Worm (Caenorhabditis elegans): ENCODE measurements around the gene F45G2.9.

The F45G2.9 gene

DNA sequence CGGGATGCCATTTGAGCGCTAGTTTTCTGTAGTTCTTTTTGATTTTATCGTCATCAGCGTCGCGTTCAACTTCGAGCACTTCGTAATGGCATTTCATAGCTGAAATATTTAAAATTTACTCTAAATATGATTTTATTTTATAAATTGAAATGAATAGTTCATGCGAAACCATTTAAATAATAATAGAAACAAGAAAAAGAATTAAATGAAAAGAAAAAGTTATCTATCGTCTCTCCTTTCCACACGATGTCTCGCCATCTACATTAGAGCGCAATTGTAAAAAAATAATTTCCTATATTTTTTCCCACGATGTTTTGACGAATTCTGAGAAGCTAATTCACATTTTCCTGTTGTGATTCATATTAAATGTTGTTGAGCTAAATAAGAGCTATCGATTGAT is 43.5 kb downstream of the F45G2.9 start, which contains the start of gene dnj-17:
TSS of gene dnj-17 (minus strand) at position 101 of the 400 bp plus-strand sequence.
- no peak for TF ChIP-seq nhr-77 (tag; optimal IDR thresholded peaks at IDR 0.05)

DNA sequence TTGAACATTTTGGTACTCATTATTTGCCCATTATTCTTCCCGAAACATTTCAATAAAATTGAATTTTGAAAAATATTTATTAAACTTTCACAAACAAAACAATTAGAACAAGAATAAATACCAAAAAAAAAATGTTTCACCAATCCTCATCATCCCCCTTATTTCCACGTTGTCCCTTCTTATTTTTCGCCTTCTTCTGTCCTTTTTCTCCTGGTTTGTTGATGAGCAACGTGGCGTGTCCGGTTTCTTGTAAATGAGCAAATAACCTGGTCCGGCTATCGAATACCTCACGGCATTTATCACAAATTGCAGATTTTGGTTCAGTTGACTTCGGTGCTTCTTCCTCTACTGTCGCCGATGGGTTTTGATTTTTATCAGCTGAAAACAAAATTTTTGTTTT is 46.0 kb downstream of the F45G2.9 start:
- TF ChIP-seq gmeb-1 (tag; optimal IDR thresholded peaks at IDR 0.05) (no peak), sma-3 (GFP tag; optimal IDR thresholded peaks at IDR 0.05) (no peak), nhr-11 (tag; optimal IDR thresholded peaks at IDR 0.05) (no peak), nhr-237 (tag; optimal IDR thresholded peaks at IDR 0.05) (no peak), ceh-16 (tag; optimal IDR thresholded peaks at IDR 0.05) (no peak), nhr-129 (tag; optimal IDR thresholded peaks at IDR 0.05) (no peak), dmd-4 (tag; optimal IDR thresholded peaks at IDR 0.05) (no peak), lsy-2 (tag; optimal IDR thresholded peaks at IDR 0.05) (no peak), Y55F3AM.14 (GFP tag; optimal IDR thresholded peaks at IDR 0.05) (no peak), mdl-1 (tag; optimal IDR thresholded peaks at IDR 0.05) (no peak), ztf-11 (tag; optimal IDR thresholded peaks at IDR 0.05) (no peak), nhr-23 (tag; optimal IDR thresholded peaks at IDR 0.05) (no peak), ceh-82 (tag; optimal IDR thresholded peaks at IDR 0.05) (no peak), zag-1 (tag; optimal IDR thresholded peaks at IDR 0.05) (no peak), crh-2 (tag; optimal IDR thresholded peaks at IDR 0.05) (no peak), lin-11 (tag; optimal IDR thresholded peaks at IDR 0.05) (no peak), R02D3.7 (tag; optimal IDR thresholded peaks at IDR 0.05) (no peak), aly-2 (tag; optimal IDR thresholded peaks at IDR 0.05) (no peak)

DNA sequence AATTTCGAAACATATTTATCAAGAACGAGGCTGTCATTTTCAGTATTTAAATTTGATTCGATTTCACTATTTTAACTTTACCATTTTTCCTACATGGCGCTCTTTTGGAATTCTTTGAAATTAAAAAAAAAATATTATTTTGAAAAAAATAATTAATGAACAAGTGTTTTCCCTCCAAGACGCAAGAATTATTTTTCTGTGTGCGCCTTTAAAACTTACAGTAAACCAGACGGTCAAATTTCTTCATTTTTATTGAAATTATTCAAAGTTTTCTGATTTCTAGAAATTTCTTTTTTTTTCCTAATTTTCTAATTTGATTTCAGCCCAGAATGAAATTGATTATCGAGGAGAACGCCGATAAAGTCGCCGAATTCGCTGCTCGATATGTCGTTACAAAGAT is 47.7 kb downstream of the F45G2.9 start, which contains the start of gene T03F6.3:
TSS of gene T03F6.3 (plus strand) at position 318 of the 400 bp plus-strand sequence.
- TF ChIP-seq ceh-82 (tag; optimal IDR thresholded peaks at IDR 0.05) (no peak), gmeb-1 (tag; optimal IDR thresholded peaks at IDR 0.05) (no peak), skn-1 (tag; optimal IDR thresholded peaks at IDR 0.05) (no peak), dmd-4 (tag; optimal IDR thresholded peaks at IDR 0.05) (no peak), nhr-237 (tag; optimal IDR thresholded peaks at IDR 0.05) (no peak)

DNA sequence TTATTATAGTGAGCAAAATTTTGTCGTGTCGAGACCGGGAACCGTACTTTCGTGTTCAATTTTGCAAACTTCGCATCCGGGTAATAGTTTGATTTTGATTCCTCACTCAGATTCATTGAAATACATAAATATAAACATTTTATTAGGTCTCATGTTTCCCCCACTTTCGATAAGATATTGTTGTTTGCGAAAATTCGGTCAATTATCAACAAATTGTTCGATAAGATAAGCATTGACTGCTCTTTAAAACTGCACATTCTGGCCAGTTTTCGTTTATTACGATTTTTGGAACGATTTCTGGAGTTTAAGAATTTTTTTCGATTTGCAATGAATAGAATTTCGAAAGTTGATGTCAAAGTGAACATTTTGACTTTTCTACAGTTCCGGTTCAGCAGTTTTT is 48.1 kb downstream of the F45G2.9 start:
- TF ChIP-seq C34F6.9 (tag; optimal IDR thresholded peaks at IDR 0.05): no peak
- peak; percentile 53 for TF ChIP-seq fos-1 (tag; optimal IDR thresholded peaks at IDR 0.05)

DNA sequence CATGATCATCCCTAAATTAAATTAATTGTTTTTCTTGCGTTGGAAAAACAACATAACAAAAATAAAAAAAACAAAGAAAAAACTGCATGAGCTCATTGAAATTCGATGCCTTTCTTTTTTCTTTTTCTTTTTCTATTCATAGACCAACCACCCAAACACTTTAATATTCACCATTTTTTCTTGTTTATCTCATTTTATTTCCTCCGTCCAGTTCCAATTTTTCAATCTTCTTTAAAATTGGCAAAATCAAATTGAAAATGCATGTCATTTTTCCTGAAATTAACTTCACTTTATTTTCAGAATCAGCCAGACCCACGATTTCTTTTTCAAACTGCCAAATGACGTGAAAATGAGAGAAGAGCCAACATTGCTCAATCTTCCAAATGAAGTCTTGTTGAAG is 50.9 kb downstream of the F45G2.9 start, which contains the start of gene T03F6.4:
TSS of gene T03F6.4 (plus strand) at position 301 of the 400 bp plus-strand sequence.
- no peak for TF ChIP-seq nhr-11 (tag; optimal IDR thresholded peaks at IDR 0.05)
- TF ChIP-seq unc-55 (GFP tag; optimal IDR thresholded peaks at IDR 0.05): peak; percentile 32
